Fruit fly (Drosophila melanogaster) whole organism, wandering third instar larva: ENCODE results near the gene lush.

Experiments
- OdsH ChIP-seq: fragments of 200-800 bp; sonication (Bioruptor generic); optimal IDR thresholded peaks from 2 replicates; lab custom pipeline; 2016; ENCODE audit warnings: missing biosample characterization, mild to moderate bottlenecking, missing genetic modification characterization
- dl ChIP-seq, 2 experiments: fragments of 175-275, 200-275 bp in 1 of 2; fragments of 200-275 bp in 1 of 2; sonication (Bioruptor generic); optimal IDR thresholded peaks; lab custom pipeline; 2018; ENCODE audit warnings: mild to moderate bottlenecking in 2 of 2, missing biosample characterization in 2 of 2, missing genetic modification characterization in 2 of 2, moderate library complexity in 2 of 2; ENCODE audit not compliant: partially characterized antibody in 2 of 2, insufficient read depth in 1 of 2
- psq ChIP-seq: fragments of 200-800 bp; sonication (Bioruptor generic); optimal IDR thresholded peaks from 3 replicates; lab custom pipeline; 2017; ENCODE audit warnings: missing biosample characterization, mild to moderate bottlenecking, missing genetic modification characterization, moderate library complexity
- rgr ChIP-seq: fragments of 200-800 bp; sonication (Bioruptor generic); optimal IDR thresholded peaks from 3 replicates; lab custom pipeline; 2016; ENCODE audit warnings: missing biosample characterization, mild to moderate bottlenecking, missing genetic modification characterization

DNA sequence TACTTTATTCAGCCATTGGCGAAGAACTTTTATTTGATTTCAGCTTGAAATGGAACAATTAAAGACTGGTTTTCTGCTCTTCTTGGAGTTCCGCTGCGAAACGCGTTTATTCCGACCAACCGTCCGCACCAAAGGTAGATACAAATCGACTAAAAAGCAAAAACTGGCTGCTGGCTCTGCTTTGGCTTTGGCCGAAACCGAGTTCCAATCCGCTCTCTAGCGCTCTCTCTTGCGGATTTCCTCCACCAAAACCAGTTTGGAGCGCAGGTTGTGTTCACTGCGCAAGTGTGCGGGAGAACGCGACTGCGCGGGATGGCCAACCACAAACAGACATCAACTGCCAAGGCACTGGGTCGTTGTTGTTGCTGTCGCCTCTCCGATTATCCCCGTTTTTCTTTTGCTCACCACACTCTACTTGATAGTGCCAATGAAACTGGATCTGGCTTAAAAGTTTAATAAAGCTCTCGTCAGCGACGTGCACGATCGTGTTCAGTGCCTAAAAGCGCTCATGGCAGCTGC lies 29.6 kb upstream of the lush start, which contains the start of gene wnd:
- TF ChIP-seq OdsH (GFP tag; lab: Kevin White, UChicago) (no peak), rgr (GFP tag; lab: Kevin White, UChicago) (no peak), dl (GFP tag; optimal IDR thresholded peaks at IDR 0.05; lab: Kevin White, UChicago; ENCODE audit: insufficient read depth in 1 of 2, partially characterized antibody in 2 of 2) (peak; percentile 81 to 88), psq (peak; percentile 82)
